Fruit fly (Drosophila melanogaster) Kc167 (cell line): Measurements from ENCODE around the gene CG6195.

Experiments
- Sin3A ChIP-seq: fragments of >200 bp; optimal IDR thresholded peaks from 2 replicates; lab custom pipeline; 2018; ENCODE audit warnings: missing external identifiers
- insv ChIP-seq: fragments of >200 bp; optimal IDR thresholded peaks from 3 replicates; lab custom pipeline; 2018; ENCODE audit warnings: missing external identifiers
- ttk ChIP-seq: sonication (Bioruptor generic); optimal IDR thresholded peaks from 2 replicates; lab custom pipeline; 2017; ENCODE audit warnings: missing external identifiers

DNA sequence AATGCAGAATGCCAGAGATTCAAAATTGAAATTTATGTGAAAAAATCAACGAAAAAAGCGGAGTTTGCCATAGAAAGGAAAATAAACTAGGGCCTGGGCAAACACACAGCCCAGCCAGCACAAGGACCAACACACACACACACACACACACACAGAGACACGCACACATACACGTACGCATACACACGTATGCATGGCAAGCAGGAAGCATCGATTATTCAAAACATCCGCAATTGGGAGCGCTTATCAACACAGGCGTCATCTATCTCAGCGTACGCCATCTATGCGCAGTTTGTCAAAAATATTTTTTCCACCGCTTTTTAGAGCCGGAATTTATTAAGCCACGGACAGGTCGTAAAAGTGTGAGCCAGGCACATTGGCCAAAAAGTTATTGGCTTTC lies 31.6 kb upstream of the CG6195 start:
- no peak for TF ChIP-seq ttk (lab: Kevin White, UChicago)
- no peak for TF ChIP-seq Sin3A (lab: Kevin White, UChicago)
- TF ChIP-seq insv (lab: Kevin White, UChicago) = no peak
